Worm (Caenorhabditis elegans) whole organism, L4 larva: ENCODE measurements around the gene pygl-1.
"Not testable (repeated sequence)": the region's sequence is repeated elsewhere in the genome, so short reads cannot be mapped to it uniquely, and the experiment has no call there.

Experiments used
- ces-1 ChIP-seq: fragments of 150-350 bp; sonication (generic microtip); optimal IDR thresholded peaks from 4 replicates; lab custom pipeline; 2014; ENCODE audit warnings: missing biosample characterization, missing genetic modification reagents, missing genetic modification characterization
- dve-1 ChIP-seq: sonication (generic microtip); optimal IDR thresholded peaks from 2 replicates; lab custom pipeline; 2017; ENCODE audit warnings: antibody characterized with exemption, mild to moderate bottlenecking, missing genetic modification characterization, missing compliant biosample characterization; ENCODE audit not compliant: insufficient read depth
- mxl-2 ChIP-seq: fragments of 200-800 bp; sonication (Bioruptor generic); conservative IDR thresholded peaks from 2 replicates; pipeline ENCODE4 v1.3.6; 2022; ENCODE audit warnings: missing genetic modification reagents, missing genetic modification characterization, missing compliant biosample characterization
- unc-130 ChIP-seq: sonication (generic microtip); optimal IDR thresholded peaks from 2 replicates; lab custom pipeline; 2016; ENCODE audit warnings: missing genetic modification reagents, missing genetic modification characterization, missing compliant biosample characterization
- unc-39 ChIP-seq: sonication (generic microtip); optimal IDR thresholded peaks from 2 replicates; lab custom pipeline; 2017; ENCODE audit warnings: missing biosample characterization, missing genetic modification characterization
- zag-1 ChIP-seq: fragments of 150-350 bp; optimal IDR thresholded peaks from 2 replicates; lab custom pipeline; 2014; ENCODE audit warnings: missing biosample characterization, missing genetic modification characterization

DNA sequence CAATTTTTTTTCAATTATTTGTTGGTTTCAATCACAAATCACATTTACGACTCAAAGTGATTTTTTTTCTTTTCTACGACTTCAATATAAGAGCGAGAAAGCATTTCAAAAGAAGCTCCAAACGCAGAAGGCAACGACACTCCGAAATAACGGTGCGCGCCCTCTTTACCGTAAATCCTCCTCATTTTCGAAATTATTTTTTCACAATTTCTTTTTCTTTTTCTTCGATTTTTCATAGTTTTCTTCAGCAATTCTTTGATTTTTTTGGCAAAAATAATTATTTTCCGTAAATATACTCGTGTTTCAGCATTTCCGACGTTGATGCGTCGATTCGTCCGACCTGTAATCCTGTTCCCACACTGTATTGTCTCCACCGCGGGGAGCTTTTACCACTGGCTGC lies 8.1 kb upstream of the pygl-1 start, which contains the start of gene F40C5.2:
- TF ChIP-seq dve-1 (tag; lab: Kevin White, UChicago); unc-130; zag-1 (tag; lab: Kevin White, UChicago); mxl-2 (GFP tag; lab: Robert Waterston, UW); unc-39; ces-1 (GFP tag; lab: Kevin White, UChicago): not testable (repeated sequence)
